Fruit fly (Drosophila melanogaster) whole organism, prepupa: Measurements from ENCODE around the gene CG3769.
A peak's percentile ranks its signal among the peaks of the same experiment; 100 is the strongest.

Experiments
- Blimp-1 ChIP-seq: fragments of 200-800 bp; sonication (Bioruptor generic); optimal IDR thresholded peaks from 3 replicates; lab custom pipeline; 2017; ENCODE audit warnings: missing biosample characterization, missing genetic modification characterization, mild to moderate bottlenecking, moderate library complexity, missing genetic modification reagents
- CG10631 ChIP-seq: fragments of 200-800 bp; sonication (Bioruptor generic); optimal IDR thresholded peaks from 2 replicates; lab custom pipeline; 2016; ENCODE audit warnings: missing biosample characterization, missing genetic modification characterization
- CG11762 ChIP-seq: fragments of 200-800 bp; sonication (Bioruptor generic); optimal IDR thresholded peaks from 3 replicates; lab custom pipeline; 2016; ENCODE audit warnings: missing biosample characterization, missing genetic modification characterization; ENCODE audit not compliant: insufficient read depth
- CG11902 ChIP-seq: fragments of 200-800 bp; sonication (Bioruptor generic); optimal IDR thresholded peaks from 3 replicates; lab custom pipeline; 2016; ENCODE audit warnings: missing biosample characterization, missing genetic modification characterization
- CG1621 ChIP-seq: fragments of 200-800 bp; sonication (Bioruptor generic); optimal IDR thresholded peaks from 3 replicates; lab custom pipeline; 2018; ENCODE audit warnings: missing biosample characterization, mild to moderate bottlenecking, missing genetic modification characterization
- CG31627 ChIP-seq: fragments of 200-800 bp; sonication (Bioruptor generic); optimal IDR thresholded peaks from 3 replicates; lab custom pipeline; 2016; ENCODE audit warnings: missing biosample characterization, missing genetic modification characterization
- CG32006 ChIP-seq: fragments of 200-800 bp; sonication (Bioruptor generic); optimal IDR thresholded peaks from 3 replicates; lab custom pipeline; 2017; ENCODE audit warnings: missing biosample characterization, mild to moderate bottlenecking, missing genetic modification characterization
- CG34406 ChIP-seq: fragments of 200-800 bp; sonication (Bioruptor generic); optimal IDR thresholded peaks from 3 replicates; lab custom pipeline; 2016; ENCODE audit warnings: missing biosample characterization, missing genetic modification characterization
- CG4318 ChIP-seq: fragments of 200-800 bp; sonication (Bioruptor generic); optimal IDR thresholded peaks from 3 replicates; lab custom pipeline; 2017; ENCODE audit warnings: missing biosample characterization, mild to moderate bottlenecking, missing genetic modification characterization
- CG6163 ChIP-seq: fragments of 200-800 bp; sonication (Bioruptor generic); IDR thresholded peaks from 3 replicates; pipeline ENCODE4 v1.3.6; 2022; ENCODE audit warnings: missing biosample characterization, missing genetic modification characterization
- CG6808 ChIP-seq: fragments of 200-800 bp; sonication (Bioruptor generic); optimal IDR thresholded peaks from 3 replicates; lab custom pipeline; 2017; ENCODE audit warnings: missing biosample characterization, missing genetic modification characterization, mild to moderate bottlenecking, moderate library complexity, missing genetic modification reagents
- CG6854 ChIP-seq: fragments of 200-800 bp; sonication (Bioruptor generic); optimal IDR thresholded peaks from 2 replicates; lab custom pipeline; 2017; ENCODE audit warnings: missing biosample characterization, mild to moderate bottlenecking, missing genetic modification characterization
- CG7368 ChIP-seq: fragments of 200-800 bp; sonication (Bioruptor generic); optimal IDR thresholded peaks from 3 replicates; lab custom pipeline; 2016; ENCODE audit warnings: missing biosample characterization, missing genetic modification characterization
- CG8119 ChIP-seq: fragments of 200-800 bp; sonication (Bioruptor generic); IDR thresholded peaks from 3 replicates; pipeline ENCODE4 v1.3.6; 2022; ENCODE audit warnings: missing biosample characterization, missing genetic modification characterization
- CG8319 ChIP-seq: fragments of 200-800 bp; sonication (Bioruptor generic); optimal IDR thresholded peaks from 3 replicates; lab custom pipeline; 2016; ENCODE audit warnings: missing biosample characterization, missing genetic modification characterization
- CG9139 ChIP-seq: fragments of 200-800 bp; sonication (Bioruptor generic); optimal IDR thresholded peaks from 3 replicates; lab custom pipeline; 2017; ENCODE audit warnings: missing biosample characterization, mild to moderate bottlenecking, missing genetic modification characterization
- Eip78C ChIP-seq: fragments of 200-800 bp; sonication (Bioruptor generic); peaks from one replicate; lab custom pipeline; 2016; ENCODE audit warnings: missing biosample characterization, missing genetic modification characterization
- Eip93F ChIP-seq: fragments of 200-800 bp; sonication (Bioruptor generic); optimal IDR thresholded peaks from 2 replicates; lab custom pipeline; 2016; ENCODE audit warnings: missing biosample characterization, mild to moderate bottlenecking, missing genetic modification characterization
- Ets21C ChIP-seq: fragments of 200-800 bp; sonication (Bioruptor generic); optimal IDR thresholded peaks from 3 replicates; lab custom pipeline; 2016; ENCODE audit warnings: missing biosample characterization, missing genetic modification characterization
- Ets96B ChIP-seq: fragments of 200-800 bp; optimal IDR thresholded peaks from 2 replicates; lab custom pipeline; 2019; ENCODE audit warnings: missing biosample characterization, mild to moderate bottlenecking, missing genetic modification characterization, moderate library complexity
- Hr38 ChIP-seq: sonication (Bioruptor generic); optimal IDR thresholded peaks from 2 replicates; lab custom pipeline; 2016; ENCODE audit warnings: missing biosample characterization, missing genetic modification characterization
- Hr4 ChIP-seq: fragments of 200-800 bp; sonication (Bioruptor generic); optimal IDR thresholded peaks from 3 replicates; lab custom pipeline; 2016; ENCODE audit warnings: missing biosample characterization, missing genetic modification characterization
- Met ChIP-seq: fragments of 200-800 bp; sonication (Bioruptor generic); optimal IDR thresholded peaks from 3 replicates; lab custom pipeline; 2016; ENCODE audit warnings: missing biosample characterization, missing genetic modification characterization
- Sox102F ChIP-seq: fragments of 200-800 bp; sonication (Bioruptor generic); optimal IDR thresholded peaks from 2 replicates; lab custom pipeline; 2016; ENCODE audit warnings: missing biosample characterization, mild to moderate bottlenecking, missing genetic modification characterization
- acj6 ChIP-seq: fragments of 200-800 bp; sonication (Bioruptor generic); optimal IDR thresholded peaks from 3 replicates; lab custom pipeline; 2016; ENCODE audit warnings: missing biosample characterization, missing genetic modification characterization
- dsx ChIP-seq: fragments of 200-800 bp; optimal IDR thresholded peaks from 3 replicates; lab custom pipeline; 2019; ENCODE audit warnings: missing biosample characterization, mild to moderate bottlenecking, missing genetic modification characterization, moderate library complexity; ENCODE audit not compliant: poor library complexity, severe bottlenecking
- esn ChIP-seq: fragments of 200-800 bp; sonication (Bioruptor generic); optimal IDR thresholded peaks from 2 replicates; lab custom pipeline; 2016; ENCODE audit warnings: missing biosample characterization, mild to moderate bottlenecking, missing genetic modification characterization, moderate library complexity
- fkh ChIP-seq: fragments of 200-800 bp; sonication (Bioruptor generic); optimal IDR thresholded peaks from 3 replicates; lab custom pipeline; 2017; ENCODE audit warnings: missing biosample characterization, mild to moderate bottlenecking, missing genetic modification characterization, moderate library complexity
- ss ChIP-seq, 2 experiments: fragments of 200-800 bp; sonication (Bioruptor generic); optimal IDR thresholded peaks; 2 replicates in 1 of 2; 3 replicates in 1 of 2; lab custom pipeline; 2017 to 2018; ENCODE audit warnings: mild to moderate bottlenecking in 2 of 2, missing biosample characterization in 2 of 2, missing genetic modification characterization in 2 of 2, moderate library complexity in 1 of 2
- topi ChIP-seq: fragments of 200-800 bp; sonication (Bioruptor generic); optimal IDR thresholded peaks from 3 replicates; lab custom pipeline; 2016; ENCODE audit warnings: missing biosample characterization, missing genetic modification characterization
- vri ChIP-seq: fragments of 200-800 bp; sonication (Bioruptor generic); optimal IDR thresholded peaks from 3 replicates; lab custom pipeline; 2016; ENCODE audit warnings: missing biosample characterization, mild to moderate bottlenecking, missing genetic modification characterization

CG3769 gene

DNA sequence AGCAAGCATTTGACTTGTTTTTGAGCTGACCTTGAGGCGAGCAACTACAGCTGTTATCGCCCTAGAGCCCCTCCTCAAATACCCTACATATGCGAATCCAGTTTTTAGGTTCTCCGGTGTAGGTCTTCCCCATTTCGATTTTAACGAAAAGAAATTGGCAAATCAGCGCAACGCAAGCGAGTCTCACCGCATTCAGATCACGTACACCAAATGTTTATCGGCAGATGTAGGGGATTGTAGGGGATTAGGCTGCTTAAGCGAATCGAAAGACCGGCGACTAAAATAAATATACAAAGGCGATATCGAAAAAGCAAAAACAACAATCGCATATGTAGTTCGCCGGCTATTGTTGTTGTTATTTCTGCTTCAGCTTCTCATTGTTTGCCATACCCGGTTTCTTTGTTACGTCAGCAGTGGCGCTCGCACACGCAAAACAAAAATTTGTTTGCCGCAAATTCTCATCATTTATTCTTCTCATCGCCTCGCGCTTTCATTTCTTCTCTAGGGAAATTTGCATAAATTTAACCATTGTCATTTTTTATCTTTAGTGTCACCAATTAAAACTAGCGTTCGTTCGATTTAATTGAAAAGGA, 47.1 kb upstream of the CG3769 start (continued):
- peak; percentile 80 for TF ChIP-seq CG11762
- peak; percentile 91 for TF ChIP-seq Sox102F (GFP tag; lab: Kevin White, UChicago)
- TF ChIP-seq Hr4, result peak; percentile 87
- TF ChIP-seq CG6163 (GFP tag; lab: Robert Waterston, UW), result peak; percentile 94
- TF ChIP-seq CG11902 (GFP tag; lab: Kevin White, UChicago), result peak; percentile 94
- TF ChIP-seq CG6808, result peak; percentile 86
- peak; percentile 94 for TF ChIP-seq esn (GFP tag; lab: Kevin White, UChicago)
- TF ChIP-seq acj6, result peak; percentile 95
- TF ChIP-seq Ets96B, result peak; percentile 96
- peak; percentile 65 for TF ChIP-seq CG4318 (GFP tag; lab: Kevin White, UChicago)
- no peak for TF ChIP-seq CG6854 (GFP tag; lab: Kevin White, UChicago)
- peak; percentile 70 for TF ChIP-seq CG8119 (GFP tag; lab: Robert Waterston, UW)
- peak; percentile 81 for TF ChIP-seq CG9139 (GFP tag; lab: Kevin White, UChicago)
- TF ChIP-seq CG32006 (GFP tag; lab: Kevin White, UChicago), result peak; percentile 86
- TF ChIP-seq Blimp-1 (GFP tag; lab: Kevin White, UChicago), result peak; percentile 75
- peak; percentile 49 for TF ChIP-seq Eip93F (GFP tag; lab: Kevin White, UChicago)

- no peak for TF ChIP-seq acj6
- TF ChIP-seq vri, result peak; percentile 31
- peak; percentile 8 for TF ChIP-seq fkh (GFP tag; lab: Kevin White, UChicago)
Observed at dm6 chr2L:9388924-9389765, 46.1 kb upstream of the CG3769 start.

- no peak for TF ChIP-seq topi (GFP tag; lab: Kevin White, UChicago)
- TF ChIP-seq dsx (GFP tag; lab: Kevin White, UChicago), result no peak
- no peak for TF ChIP-seq CG8319 (GFP tag; lab: Kevin White, UChicago)
- no peak for TF ChIP-seq CG10631
- TF ChIP-seq Ets21C (GFP tag; lab: Kevin White, UChicago), result no peak
- no peak for TF ChIP-seq ss (GFP tag; optimal IDR thresholded peaks at IDR 0.05; lab: Kevin White, UChicago)
- no peak for TF ChIP-seq CG6808
- no peak for TF ChIP-seq CG34406
- TF ChIP-seq Sox102F (GFP tag; lab: Kevin White, UChicago), result no peak
- no peak for TF ChIP-seq CG1621
- no peak for TF ChIP-seq CG32006 (GFP tag; lab: Kevin White, UChicago)
- TF ChIP-seq Eip93F (GFP tag; lab: Kevin White, UChicago), result no peak
- TF ChIP-seq CG7368 (GFP tag; lab: Kevin White, UChicago), result no peak
- no peak for TF ChIP-seq Hr38 (GFP tag; lab: Kevin White, UChicago)
Observed at dm6 chr2L:9396396-9396795, 38.8 kb upstream of the CG3769 start.

dm6 chr2L:9397888-9398287, 37.3 kb upstream of the CG3769 start, which contains the start of gene CG4438:
Gene CG4438, minus strand, starts transcription at chr2L:9397988.
- no peak for TF ChIP-seq Eip78C
- no peak for TF ChIP-seq Ets21C (GFP tag; lab: Kevin White, UChicago)
- TF ChIP-seq ss (GFP tag; optimal IDR thresholded peaks at IDR 0.05; lab: Kevin White, UChicago), result no peak
- no peak for TF ChIP-seq Hr38 (GFP tag; lab: Kevin White, UChicago)
- TF ChIP-seq Met (GFP tag; lab: Kevin White, UChicago), result no peak
- TF ChIP-seq CG31627 (GFP tag; lab: Kevin White, UChicago), result no peak
